Fruit fly (Drosophila melanogaster): ENCODE results near the gene VAChT.
A peak's percentile ranks its signal among the peaks of the same experiment; 100 is the strongest.

Gene VAChT

DNA sequence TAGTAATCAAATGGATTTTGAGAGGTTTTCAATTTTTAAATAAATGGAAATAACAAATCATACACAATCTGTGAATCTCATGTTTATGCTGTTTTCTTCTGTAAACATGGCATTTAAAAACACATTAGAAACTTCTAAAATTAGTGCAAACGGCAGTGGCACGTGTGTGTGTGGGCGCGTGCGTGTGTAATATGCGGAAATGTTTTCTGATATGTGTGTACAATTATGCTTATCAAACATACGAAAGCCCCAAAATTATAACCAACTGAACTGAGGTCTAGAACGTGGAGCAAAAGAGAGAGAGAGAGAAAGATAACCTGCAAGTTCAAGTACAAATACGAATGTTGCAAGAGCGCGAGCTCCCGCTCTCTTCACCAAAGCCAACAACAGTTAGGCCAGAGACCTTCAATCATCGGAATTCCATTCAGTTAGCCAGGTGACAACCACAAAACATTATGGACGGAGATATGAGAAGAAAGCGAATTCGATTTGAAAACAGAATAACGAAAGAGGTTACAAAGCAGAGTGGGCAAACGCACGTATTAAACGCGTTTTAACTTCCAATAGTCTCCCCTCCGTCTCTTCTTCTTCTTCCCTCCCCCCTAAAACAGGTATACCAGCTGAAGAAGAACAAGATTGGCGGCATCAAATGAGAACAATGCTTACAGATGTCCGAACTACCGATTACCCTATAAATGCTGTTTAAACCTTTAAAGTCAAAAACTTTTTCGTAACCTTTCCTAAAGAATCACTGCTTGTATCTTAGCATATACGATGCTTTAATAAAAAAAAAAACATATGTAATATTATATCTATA, 35.9 kb downstream of the VAChT start (continued):
- peak; percentile 86 for TF ChIP-seq CG3838 (GFP tag; optimal IDR thresholded peaks at IDR 0.05)

DNA sequence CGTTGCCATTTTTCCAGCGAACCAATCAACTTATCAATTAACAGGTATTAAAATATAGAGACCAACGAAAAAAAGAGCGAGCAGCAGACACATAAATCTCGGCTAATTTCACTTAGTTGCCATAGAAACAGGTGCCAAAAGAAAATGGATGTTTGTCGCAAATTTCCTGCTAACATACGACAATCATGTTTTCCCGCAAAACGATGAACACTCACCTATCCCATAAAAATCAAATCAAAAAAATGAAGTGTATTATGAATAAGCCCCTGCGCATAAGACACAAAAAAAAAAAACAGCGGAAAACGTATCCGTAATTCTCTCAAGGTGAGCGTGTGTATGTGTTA, 36.5 kb downstream of the VAChT start:
- TF ChIP-seq sqz (GFP tag; optimal IDR thresholded peaks at IDR 0.05), result peak; percentile 15
- TF ChIP-seq grn (GFP tag; optimal IDR thresholded peaks at IDR 0.05), result peak; percentile 24
- TF ChIP-seq Trl (optimal IDR thresholded peaks at IDR 0.05), result no peak
- TF ChIP-seq Trl (GFP tag; optimal IDR thresholded peaks at IDR 0.05), result no peak
- TF ChIP-seq CG7786 (GFP tag; optimal IDR thresholded peaks at IDR 0.05), result peak; percentile 44
- peak; percentile 11 for TF ChIP-seq psq (GFP tag; optimal IDR thresholded peaks at IDR 0.05)
- no peak; the same call in 1 of the 2 replicates for TF ChIP-seq CG4360 (GFP tag; IDR thresholded peaks at IDR 0.05)
- TF ChIP-seq BtbVII (GFP tag; optimal IDR thresholded peaks at IDR 0.05), result no peak
- TF ChIP-seq CG7556 (GFP tag; optimal IDR thresholded peaks at IDR 0.05), result peak; percentile 30
- TF ChIP-seq Ets65A (GFP tag), result peak; percentile 85
- TF ChIP-seq gcm2 (GFP tag; optimal IDR thresholded peaks at IDR 0.05), result no peak
- TF ChIP-seq sima (GFP tag; optimal IDR thresholded peaks at IDR 0.05), result peak; percentile 3
- no peak for TF ChIP-seq ssp (GFP tag; IDR thresholded peaks at IDR 0.05)
- peak; percentile 64; the same call in 1 of the 2 replicates for TF ChIP-seq crol (GFP tag; IDR thresholded peaks at IDR 0.05)
- peak; percentile 4; the same call in 1 of the 2 replicates for TF ChIP-seq CG31441 (GFP tag; IDR thresholded peaks at IDR 0.05)
- TF ChIP-seq Hey (tag; optimal IDR thresholded peaks at IDR 0.05), result peak; percentile 33
- TF ChIP-seq GATAe (GFP tag; conservative IDR thresholded peaks at IDR 0.05), result 0 out of 2 replicates have a peak, but pooled peaks have one; percentile 7
- TF ChIP-seq CG18262 (tag; optimal IDR thresholded peaks at IDR 0.05), result peak; percentile 42
- TF ChIP-seq CG3281 (GFP tag; optimal IDR thresholded peaks at IDR 0.05), result no peak
- TF ChIP-seq Med (GFP tag), result peak; percentile 79
- peak; percentile 18 for TF ChIP-seq kay (GFP tag; optimal IDR thresholded peaks at IDR 0.05)
- TF ChIP-seq B-H1 (GFP tag; IDR thresholded peaks at IDR 0.05), result no peak

dm6 chr3R:18742358-18743269, 37.3 kb downstream of the VAChT start:
- TF ChIP-seq Hmr (GFP tag; optimal IDR thresholded peaks at IDR 0.05) (no peak), pho (GFP tag; optimal IDR thresholded peaks at IDR 0.05) (no peak), Stat92E (GFP tag; optimal IDR thresholded peaks at IDR 0.05) (no peak), tll (GFP tag; optimal IDR thresholded peaks at IDR 0.05) (no peak), CG3995 (GFP tag; optimal IDR thresholded peaks at IDR 0.05) (no peak), her (GFP tag; optimal IDR thresholded peaks at IDR 0.05) (no peak), seq (GFP tag; IDR thresholded peaks at IDR 0.05) (0 out of 2 replicates have a peak, but pooled peaks have one; percentile 12), Hr78 (GFP tag; optimal IDR thresholded peaks at IDR 0.05) (no peak), TFAM (GFP tag; optimal IDR thresholded peaks at IDR 0.05) (no peak), CG18619 (GFP tag; optimal IDR thresholded peaks at IDR 0.05) (no peak), sna (GFP tag; IDR thresholded peaks at IDR 0.05; ENCODE audit: partially characterized antibody) (no peak), Dip3 (GFP tag; optimal IDR thresholded peaks at IDR 0.05) (no peak), trh (GFP tag; optimal IDR thresholded peaks at IDR 0.05) (no peak), lbe (GFP tag; optimal IDR thresholded peaks at IDR 0.05) (peak; percentile 36), CG18599 (GFP tag; optimal IDR thresholded peaks at IDR 0.05) (no peak), crol (GFP tag; IDR thresholded peaks at IDR 0.05) (peak; percentile 67), Trl (optimal IDR thresholded peaks at IDR 0.05) (peak; percentile 86 to 89), Trl (GFP tag; optimal IDR thresholded peaks at IDR 0.05) (no peak), Rfx (GFP tag; IDR thresholded peaks at IDR 0.05) (no peak), oc (tag; optimal IDR thresholded peaks at IDR 0.05) (no peak), chinmo (GFP tag; IDR thresholded peaks at IDR 0.05; ENCODE audit: partially characterized antibody) (0 out of 4 replicates have a peak, but pooled peaks have one; percentile 1), peb (GFP tag; IDR thresholded peaks at IDR 0.05) (no peak), CG11560 (tag; IDR thresholded peaks at IDR 0.05) (no peak), MESR4 (GFP tag; optimal IDR thresholded peaks at IDR 0.05) (no peak), Gsc (GFP tag; IDR thresholded peaks at IDR 0.05) (no peak)

All from whole organism, embryonic.